Worm (Caenorhabditis elegans) whole organism, L4 larva: ENCODE data around the gene F23H11.4.

Experiments used
- arid-1 ChIP-seq: fragments of 200-800 bp; sonication (Bioruptor generic); conservative IDR thresholded peaks from 2 replicates; pipeline ENCODE4 v1.3.6; 2022; ENCODE audit warnings: missing genetic modification reagents, missing genetic modification characterization, missing compliant biosample characterization
- dpl-1 ChIP-seq: fragments of 150-350 bp; optimal IDR thresholded peaks from 2 replicates; lab custom pipeline; 2014; ENCODE audit warnings: missing biosample characterization, missing genetic modification reagents, missing genetic modification characterization
- fkh-10 ChIP-seq: fragments of 150-350 bp; optimal IDR thresholded peaks from 2 replicates; lab custom pipeline; 2014; ENCODE audit warnings: missing biosample characterization, missing genetic modification reagents, missing genetic modification characterization
- fos-1 ChIP-seq: fragments of 150-350 bp; optimal IDR thresholded peaks from 2 replicates; lab custom pipeline; 2014; ENCODE audit warnings: missing biosample characterization, missing genetic modification characterization
- lin-39 ChIP-seq: fragments of 150-350 bp; optimal IDR thresholded peaks from 2 replicates; lab custom pipeline; 2014; ENCODE audit warnings: missing biosample characterization, missing genetic modification reagents, missing genetic modification characterization
- nhr-237 ChIP-seq: sonication (generic microtip); optimal IDR thresholded peaks from 2 replicates; lab custom pipeline; 2017; ENCODE audit warnings: missing biosample characterization, missing genetic modification characterization
- tag-97 ChIP-seq: fragments of 200-800 bp; sonication (Bioruptor generic); IDR thresholded peaks from 2 replicates; pipeline ENCODE4 v1.3.6; 2022; ENCODE audit warnings: missing genetic modification characterization, missing compliant biosample characterization

- no peak for TF ChIP-seq fkh-10 (GFP tag; lab: Kevin White, UChicago)
- TF ChIP-seq fos-1 (tag; lab: Kevin White, UChicago): no peak
- no peak for TF ChIP-seq nhr-237 (tag; lab: Kevin White, UChicago)
- TF ChIP-seq tag-97 (GFP tag; lab: Robert Waterston, UW): no peak
- TF ChIP-seq dpl-1 (GFP tag; lab: Kevin White, UChicago): no peak
- no peak for TF ChIP-seq arid-1 (GFP tag; lab: Robert Waterston, UW)
- no peak for TF ChIP-seq lin-39 (tag; lab: Kevin White, UChicago)
These were observed 9.6 kb upstream of the F23H11.4 start, which contains the start of gene idpp-13 for ce11 chrIII:916897-917296.
